Worm (Caenorhabditis elegans) whole organism, dauer: ENCODE results near the gene gtf-2E1.

ENCODE experiments used
- unc-62 ChIP-seq: sonication (generic microtip); optimal IDR thresholded peaks from 2 replicates; lab custom pipeline; 2017; ENCODE audit warnings: missing biosample characterization, missing genetic modification reagents, missing genetic modification characterization

The gtf-2E1 gene

DNA sequence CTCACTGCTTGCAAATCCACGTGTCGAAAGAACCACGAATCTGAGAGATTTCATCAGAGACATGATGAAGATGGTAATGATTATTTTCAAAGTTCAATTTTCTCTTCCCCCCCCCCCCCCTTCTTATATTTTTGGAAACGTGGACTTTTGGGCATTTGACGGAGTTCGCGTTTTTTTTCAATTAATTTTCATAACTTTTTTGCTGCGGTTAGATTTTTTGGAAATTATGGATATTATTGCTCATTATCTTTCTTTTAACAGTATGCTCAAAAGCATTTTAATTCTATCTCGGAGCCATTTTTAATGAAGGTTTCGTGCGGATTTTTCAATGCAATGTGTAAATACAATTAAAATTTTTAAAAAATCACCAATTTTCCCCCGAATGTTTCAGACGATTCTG is 4.2 kb downstream of the gtf-2E1 start, which contains the start of gene phyh-1:
phyh-1 (minus strand) TSS at position 101 of the 400 bp plus-strand sequence.
- no peak for TF ChIP-seq unc-62

DNA sequence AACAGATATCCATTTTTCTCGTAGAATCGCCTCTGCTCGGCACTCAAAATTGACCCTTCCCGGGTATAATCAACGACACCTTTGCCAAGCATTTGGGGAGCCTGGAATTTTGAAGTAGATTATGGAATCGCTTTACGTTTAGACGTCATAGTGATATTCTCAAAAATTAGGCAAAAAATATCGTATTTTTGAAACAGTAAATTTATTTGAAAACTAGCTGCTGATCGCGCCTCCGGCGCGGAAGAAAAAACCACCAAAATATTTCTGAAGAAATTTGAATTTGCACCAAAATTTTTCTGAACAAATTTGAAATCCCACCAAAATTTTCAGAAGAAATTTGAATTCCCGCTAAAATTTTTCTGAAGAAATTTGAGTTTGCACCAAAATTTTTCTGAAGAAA is 7.3 kb downstream of the gtf-2E1 start, which contains the start of gene ZK550.6:
ZK550.6 (minus strand) TSS at position 101 of the 400 bp plus-strand sequence.
- no peak for TF ChIP-seq unc-62

DNA sequence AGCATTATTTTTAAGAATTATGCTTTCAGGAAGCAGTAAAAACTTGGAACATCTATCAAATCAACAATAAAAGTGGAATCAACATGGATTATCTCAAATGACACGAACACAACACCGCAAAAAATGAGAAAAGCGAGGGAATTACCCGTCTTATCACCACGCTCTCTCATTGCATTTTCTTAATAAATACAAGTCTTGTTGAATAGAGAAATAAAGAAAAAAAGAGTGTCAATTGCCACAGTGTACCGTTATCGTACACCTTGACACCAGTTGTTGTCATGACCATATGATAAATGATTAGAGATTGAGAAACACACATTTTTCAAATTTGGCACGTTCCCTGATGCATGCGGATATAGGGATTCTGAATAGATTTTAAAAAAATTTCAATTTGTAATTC is 8.6 kb downstream of the gtf-2E1 start:
- no peak for TF ChIP-seq unc-62

ce11 chrIV:17264714-17265113 is 9.6 kb downstream of the gtf-2E1 start, which contains the start of gene F26D10.13:
TSS of gene F26D10.13 (minus strand) at chrIV:17264814.
- TF ChIP-seq unc-62, result no peak

- no peak for TF ChIP-seq unc-62
Measured at ce11 chrIV:17265279-17265678, 10.2 kb downstream of the gtf-2E1 start, which contains the start of gene str-187. TSS of gene str-187 (plus strand) at chrIV:17265579.

DNA sequence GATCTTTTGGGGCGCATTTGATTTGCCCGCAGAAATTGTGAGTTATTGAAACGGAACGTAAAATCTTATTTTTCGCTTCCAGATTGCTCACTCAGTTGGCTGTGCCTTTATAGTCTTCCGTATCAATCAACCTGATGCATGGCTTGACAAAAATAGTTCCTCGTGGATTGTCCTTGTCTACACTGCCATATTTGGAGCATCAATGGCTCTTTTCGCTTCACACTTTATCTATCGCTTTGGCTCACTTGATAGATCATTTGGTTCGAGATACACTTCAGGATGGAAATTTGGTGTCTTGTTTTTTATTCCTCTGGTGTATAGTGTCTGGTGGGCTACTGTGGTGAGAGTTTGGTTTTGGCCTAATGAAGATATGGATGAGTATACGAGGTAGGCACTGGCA is 10.6 kb downstream of the gtf-2E1 start:
- no peak for TF ChIP-seq unc-62

ce11 chrIV:17267304-17267891 is 12.3 kb downstream of the gtf-2E1 start:
- no peak for TF ChIP-seq unc-62

DNA sequence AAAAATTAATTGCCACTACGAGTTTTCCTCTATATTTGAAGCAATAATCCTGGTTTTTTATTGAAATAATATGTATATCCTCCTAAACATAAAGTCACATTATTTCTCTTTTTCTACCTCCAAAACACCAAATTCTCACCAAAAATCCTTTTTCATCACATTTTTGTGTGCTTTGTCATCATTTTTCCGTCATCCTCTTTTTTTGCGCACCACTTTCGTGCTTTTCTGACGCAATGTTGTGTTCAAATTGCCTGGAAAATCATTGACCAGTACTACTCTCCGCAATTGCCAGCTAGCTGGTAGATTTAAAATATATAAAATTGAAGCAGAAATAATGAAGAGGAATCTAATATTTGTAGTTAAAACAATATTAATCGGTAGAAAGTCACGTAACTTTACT is 13.0 kb downstream of the gtf-2E1 start:
- no peak for TF ChIP-seq unc-62

- TF ChIP-seq unc-62, result no peak
Measured at ce11 chrIV:17268628-17269027, 13.5 kb downstream of the gtf-2E1 start.

- TF ChIP-seq unc-62, result no peak
Measured at ce11 chrIV:17269042-17269441, 13.9 kb downstream of the gtf-2E1 start, which contains the start of gene atgp-1. TSS of gene atgp-1 (plus strand) at chrIV:17269342.

ce11 chrIV:17269702-17270101 is 14.6 kb downstream of the gtf-2E1 start:
- TF ChIP-seq unc-62, result no peak

DNA sequence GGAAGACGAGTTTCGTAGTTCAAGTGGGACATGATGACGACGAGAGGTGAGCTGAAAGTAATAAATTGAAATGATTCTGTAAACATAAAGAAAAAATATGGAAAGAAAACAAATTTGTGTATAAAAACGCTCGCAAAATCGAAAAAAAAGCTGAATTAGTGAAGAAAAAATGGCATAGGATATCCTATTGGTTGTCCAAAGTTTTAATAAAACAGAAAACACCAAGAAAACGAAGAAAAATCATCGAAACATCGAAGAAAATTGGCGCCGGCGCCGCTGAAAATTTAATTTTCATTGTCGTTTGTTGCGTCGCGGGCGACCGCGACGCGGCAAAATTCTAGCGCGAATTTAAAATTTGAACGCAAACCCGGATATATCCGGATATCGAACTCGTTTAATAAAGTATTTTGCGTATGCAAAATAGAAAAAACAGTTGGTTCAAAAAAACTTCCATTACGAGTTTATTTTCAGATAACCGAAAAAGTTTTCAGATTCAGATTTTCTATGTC is 18.6 kb downstream of the gtf-2E1 start, which contains the start of gene gln-5:
gln-5 (minus strand) TSS at position 51 of the 509 bp plus-strand sequence.
- no peak for TF ChIP-seq unc-62

ce11 chrIV:17275281-17275680 is 20.2 kb downstream of the gtf-2E1 start, which contains the start of gene lhfp-4:
TSS of gene lhfp-4 (plus strand) at chrIV:17275581.
- TF ChIP-seq unc-62, result no peak

DNA sequence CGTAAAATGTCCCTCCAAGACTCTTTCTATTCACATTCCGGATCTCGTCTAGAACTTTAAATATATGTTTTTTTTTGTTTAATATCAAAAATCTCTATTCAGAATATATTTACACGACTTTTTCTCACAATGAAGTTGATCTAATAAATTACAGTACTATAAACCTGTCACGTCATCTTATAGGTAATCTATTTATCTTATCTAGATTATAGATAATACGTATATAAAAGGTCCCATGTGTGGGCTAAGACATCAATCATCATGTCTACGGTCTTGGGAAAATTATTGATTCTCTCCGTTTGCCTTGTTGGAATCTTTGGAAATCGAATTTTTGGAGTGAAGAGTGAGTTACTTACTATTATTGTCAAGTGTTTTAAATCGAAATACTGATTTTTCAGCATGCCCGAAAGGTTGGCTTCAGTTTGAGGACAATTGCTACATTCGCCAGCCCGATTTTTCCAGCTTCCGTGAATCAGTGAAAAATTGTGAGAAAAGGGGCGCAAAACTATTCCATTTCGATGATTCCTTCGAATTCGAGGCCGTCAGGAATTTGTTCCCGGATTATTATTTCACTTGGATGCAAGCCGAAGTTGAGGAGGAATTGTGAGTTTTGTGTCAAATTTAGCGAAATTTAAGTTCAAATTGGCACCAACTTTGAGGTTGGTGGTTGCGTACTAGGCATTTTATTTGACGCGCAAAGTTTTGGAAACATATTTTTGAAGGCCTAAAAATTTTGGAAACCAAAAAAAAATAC is 21.8 kb downstream of the gtf-2E1 start, which contains the start of gene clec-196:
clec-196 (plus strand) TSS at position 252 of the 754 bp plus-strand sequence.
- TF ChIP-seq unc-62, result no peak

- no peak for TF ChIP-seq unc-62
Measured at ce11 chrIV:17277459-17278173, 22.5 kb downstream of the gtf-2E1 start.

DNA sequence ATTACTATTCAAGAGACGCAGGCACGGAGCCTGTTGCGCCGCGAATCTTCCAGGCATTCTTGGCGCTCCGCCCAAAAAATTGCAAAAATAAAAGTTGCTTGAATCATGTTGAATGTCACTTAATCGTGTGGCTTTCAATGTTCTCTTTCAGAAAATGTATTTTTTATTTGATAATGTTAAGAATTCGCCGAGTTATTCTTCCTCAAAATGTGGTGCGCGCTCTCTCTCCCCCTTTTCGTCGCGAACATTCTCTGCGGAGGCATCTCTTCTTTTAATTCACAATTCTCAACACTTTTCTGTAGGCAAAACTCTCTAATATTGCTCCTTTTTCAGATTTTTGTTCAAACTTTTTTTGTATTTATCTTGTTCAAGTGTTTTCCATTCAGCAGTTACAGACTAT is 23.3 kb downstream of the gtf-2E1 start:
- TF ChIP-seq unc-62, result no peak
